Worm (Caenorhabditis elegans) whole organism, L1 larva: ENCODE measurements around the gene dyn-1.

Source experiments
- C16A3.4 ChIP-seq: fragments of 150-350 bp; optimal IDR thresholded peaks from 2 replicates; lab custom pipeline; 2014; ENCODE audit warnings: missing biosample characterization, missing genetic modification characterization
- aha-1 ChIP-seq: fragments of 150-350 bp; optimal IDR thresholded peaks from 2 replicates; lab custom pipeline; 2014; ENCODE audit warnings: missing biosample characterization, missing genetic modification characterization
- aly-2 ChIP-seq: fragments of 150-350 bp; optimal IDR thresholded peaks from 2 replicates; lab custom pipeline; 2014; ENCODE audit warnings: missing biosample characterization, missing genetic modification characterization
- blmp-1 ChIP-seq: fragments of 150-350 bp; optimal IDR thresholded peaks from 2 replicates; lab custom pipeline; 2014; ENCODE audit warnings: missing biosample characterization, missing genetic modification characterization
- ceh-82 ChIP-seq, 3 experiments: fragments of 150-350 bp in 1 of 3; sonication (generic microtip) in 2 of 3; optimal IDR thresholded peaks; 2 replicates each; lab custom pipeline; 2014 to 2017; ENCODE audit warnings: missing biosample characterization in 3 of 3, missing genetic modification characterization in 3 of 3
- dsc-1 ChIP-seq: sonication (generic microtip); optimal IDR thresholded peaks from 2 replicates; lab custom pipeline; 2016; ENCODE audit warnings: mild to moderate bottlenecking, missing genetic modification characterization, missing compliant biosample characterization
- efl-1 ChIP-seq, 4 experiments: fragments of 150-350 bp; optimal IDR thresholded peaks in 3 of 4; peaks in 1 of 4; 1 replicate in 1 of 4; 2 replicates in 3 of 4; lab custom pipeline; 2014; ENCODE audit warnings: missing biosample characterization in 2 of 4, missing genetic modification characterization in 2 of 4, missing genetic modification reagents in 2 of 4
- efl-3 ChIP-seq: fragments of 200-800 bp; sonication (Bioruptor generic); optimal IDR thresholded peaks from 2 replicates; lab custom pipeline; 2018; ENCODE audit warnings: mild to moderate bottlenecking, missing genetic modification characterization, missing compliant biosample characterization
- egl-27 ChIP-seq, 2 experiments: fragments of 150-350 bp in 1 of 2; sonication (generic microtip); optimal IDR thresholded peaks; 3 replicates each; lab custom pipeline; 2017 to 2018; ENCODE audit warnings: missing biosample characterization in 2 of 2, missing genetic modification characterization in 2 of 2, missing genetic modification reagents in 2 of 2
- elt-2 ChIP-seq: sonication (generic microtip); optimal IDR thresholded peaks from 2 replicates; lab custom pipeline; 2016; ENCODE audit warnings: missing genetic modification characterization, mild to moderate bottlenecking, inconsistent platforms, missing compliant biosample characterization, missing genetic modification reagents
- ets-5 ChIP-seq: fragments of 200-800 bp; sonication (Bioruptor generic); IDR thresholded peaks from 2 replicates; pipeline ENCODE4 v1.3.6; 2022; ENCODE audit warnings: missing genetic modification characterization, missing compliant biosample characterization
- fkh-10 ChIP-seq: sonication (generic microtip); optimal IDR thresholded peaks from 2 replicates; lab custom pipeline; 2017; ENCODE audit warnings: missing biosample characterization, missing genetic modification reagents, missing genetic modification characterization
- fkh-8 ChIP-seq: sonication (generic microtip); optimal IDR thresholded peaks from 2 replicates; lab custom pipeline; 2016; ENCODE audit warnings: mild to moderate bottlenecking, missing genetic modification characterization, missing compliant biosample characterization
- fos-1 ChIP-seq: fragments of 150-350 bp; optimal IDR thresholded peaks from 2 replicates; lab custom pipeline; 2014; ENCODE audit warnings: missing biosample characterization, missing genetic modification characterization
- grh-1 ChIP-seq: fragments of 200-800 bp; sonication (Bioruptor generic); IDR thresholded peaks from 2 replicates; pipeline ENCODE4 v1.3.6; 2022; ENCODE audit warnings: missing genetic modification reagents, missing genetic modification characterization, missing compliant biosample characterization
- hlh-4 ChIP-seq: sonication (generic microtip); optimal IDR thresholded peaks from 2 replicates; lab custom pipeline; 2016; ENCODE audit warnings: mild to moderate bottlenecking, missing genetic modification characterization, missing compliant biosample characterization
- hpl-2 ChIP-seq: fragments of 150-350 bp; optimal IDR thresholded peaks from 2 replicates; lab custom pipeline; 2014; ENCODE audit warnings: missing biosample characterization, missing genetic modification reagents, missing genetic modification characterization
- isw-1 ChIP-seq: fragments of 200-800 bp; sonication (Bioruptor generic); IDR thresholded peaks from 2 replicates; pipeline ENCODE4 v1.3.6; 2022; ENCODE audit warnings: missing genetic modification characterization, missing compliant biosample characterization
- jun-1 ChIP-seq: fragments of 150-350 bp; optimal IDR thresholded peaks from 2 replicates; lab custom pipeline; 2014; ENCODE audit warnings: missing biosample characterization, missing genetic modification reagents, missing genetic modification characterization
- lin-13 ChIP-seq: fragments of 150-350 bp; optimal IDR thresholded peaks from 2 replicates; lab custom pipeline; 2014; ENCODE audit warnings: missing biosample characterization, missing genetic modification reagents, missing genetic modification characterization
- lin-14 ChIP-seq: fragments of 200-800 bp; sonication (Bioruptor generic); optimal IDR thresholded peaks from 2 replicates; lab custom pipeline; 2018; ENCODE audit warnings: mild to moderate bottlenecking, missing genetic modification characterization, moderate library complexity, missing compliant biosample characterization
- lin-15B ChIP-seq: fragments of 150-350 bp; sonication (generic microtip); optimal IDR thresholded peaks from 3 replicates; lab custom pipeline; 2014; ENCODE audit warnings: missing biosample characterization, missing genetic modification characterization
- lin-35 ChIP-seq, 2 experiments: fragments of 150-350 bp; optimal IDR thresholded peaks; 2 replicates each; lab custom pipeline; 2014; ENCODE audit warnings: missing biosample characterization in 2 of 2, missing genetic modification characterization in 2 of 2, missing genetic modification reagents in 2 of 2
- lin-39 ChIP-seq: fragments of 150-350 bp; optimal IDR thresholded peaks from 2 replicates; lab custom pipeline; 2014; ENCODE audit warnings: missing biosample characterization, missing genetic modification reagents, missing genetic modification characterization
- lir-3 ChIP-seq: sonication (generic microtip); optimal IDR thresholded peaks from 2 replicates; lab custom pipeline; 2016; ENCODE audit warnings: mild to moderate bottlenecking, missing genetic modification characterization, moderate library complexity, missing compliant biosample characterization; ENCODE audit not compliant: poor library complexity
- mef-2 ChIP-seq: fragments of 150-350 bp; optimal IDR thresholded peaks from 2 replicates; lab custom pipeline; 2014; ENCODE audit warnings: missing biosample characterization, missing genetic modification characterization
- mep-1 ChIP-seq: fragments of 150-350 bp; optimal IDR thresholded peaks from 2 replicates; lab custom pipeline; 2014; ENCODE audit warnings: missing biosample characterization, missing genetic modification characterization
- nhr-47 ChIP-seq: sonication (generic microtip); optimal IDR thresholded peaks from 2 replicates; lab custom pipeline; 2016; ENCODE audit warnings: mild to moderate bottlenecking, missing genetic modification characterization, moderate library complexity, missing compliant biosample characterization
- nhr-71 ChIP-seq: sonication (generic microtip); optimal IDR thresholded peaks from 2 replicates; lab custom pipeline; 2016; ENCODE audit warnings: mild to moderate bottlenecking, missing genetic modification characterization, moderate library complexity, missing compliant biosample characterization
- nhr-77 ChIP-seq: fragments of 150-350 bp; optimal IDR thresholded peaks from 2 replicates; lab custom pipeline; 2014; ENCODE audit warnings: missing biosample characterization, missing genetic modification characterization
- nhr-84 ChIP-seq: sonication (generic microtip); optimal IDR thresholded peaks from 2 replicates; lab custom pipeline; 2017; ENCODE audit warnings: missing biosample characterization, missing genetic modification characterization
- nhr-85 ChIP-seq: sonication (generic microtip); peaks from one replicate; lab custom pipeline; 2016; ENCODE audit warnings: missing genetic modification characterization, inconsistent platforms, missing compliant biosample characterization
- pag-3 ChIP-seq: sonication (generic microtip); optimal IDR thresholded peaks from 2 replicates; lab custom pipeline; 2017; ENCODE audit warnings: missing genetic modification characterization, mild to moderate bottlenecking, missing compliant biosample characterization, antibody characterized with exemption, borderline replicate concordance; ENCODE audit not compliant: insufficient read depth
- pax-3 ChIP-seq: fragments of 200-800 bp; sonication (Bioruptor generic); optimal IDR thresholded peaks from 2 replicates; lab custom pipeline; 2018; ENCODE audit warnings: mild to moderate bottlenecking, missing genetic modification characterization, moderate library complexity, missing compliant biosample characterization
- pqm-1 ChIP-seq: sonication (generic microtip); optimal IDR thresholded peaks from 3 replicates; lab custom pipeline; 2017; ENCODE audit warnings: missing biosample characterization, missing genetic modification characterization
- sox-4 ChIP-seq: sonication (generic microtip); optimal IDR thresholded peaks from 2 replicates; lab custom pipeline; 2016; ENCODE audit warnings: missing genetic modification characterization, missing compliant biosample characterization
- sup-37 ChIP-seq: fragments of 200-800 bp; sonication (Bioruptor generic); optimal IDR thresholded peaks from 2 replicates; lab custom pipeline; 2018; ENCODE audit warnings: mild to moderate bottlenecking, missing genetic modification characterization, missing compliant biosample characterization
- tbx-2 ChIP-seq: sonication (generic microtip); optimal IDR thresholded peaks from 2 replicates; lab custom pipeline; 2016; ENCODE audit warnings: missing genetic modification characterization, missing compliant biosample characterization
- unc-62 ChIP-seq: fragments of 150-350 bp; optimal IDR thresholded peaks from 2 replicates; lab custom pipeline; 2014; ENCODE audit warnings: missing biosample characterization, missing genetic modification reagents, missing genetic modification characterization
- unc-98 ChIP-seq: fragments of 200-800 bp; sonication (Bioruptor generic); IDR thresholded peaks from 2 replicates; pipeline ENCODE4 v1.3.6; 2022; ENCODE audit warnings: missing genetic modification characterization, missing compliant biosample characterization
- xbp-1 ChIP-seq: sonication (generic microtip); optimal IDR thresholded peaks from 2 replicates; lab custom pipeline; 2016; ENCODE audit warnings: missing genetic modification characterization, missing compliant biosample characterization
- zag-1 ChIP-seq: fragments of 150-350 bp; optimal IDR thresholded peaks from 2 replicates; lab custom pipeline; 2014; ENCODE audit warnings: missing biosample characterization, missing genetic modification characterization
- zip-4 ChIP-seq: fragments of 200-800 bp; sonication (Bioruptor generic); optimal IDR thresholded peaks from 2 replicates; lab custom pipeline; 2018; ENCODE audit warnings: mild to moderate bottlenecking, missing genetic modification characterization, moderate library complexity, missing compliant biosample characterization
- ztf-4 ChIP-seq: fragments of 150-350 bp; optimal IDR thresholded peaks from 2 replicates; lab custom pipeline; 2014; ENCODE audit warnings: missing biosample characterization, missing genetic modification characterization

dyn-1 gene

DNA sequence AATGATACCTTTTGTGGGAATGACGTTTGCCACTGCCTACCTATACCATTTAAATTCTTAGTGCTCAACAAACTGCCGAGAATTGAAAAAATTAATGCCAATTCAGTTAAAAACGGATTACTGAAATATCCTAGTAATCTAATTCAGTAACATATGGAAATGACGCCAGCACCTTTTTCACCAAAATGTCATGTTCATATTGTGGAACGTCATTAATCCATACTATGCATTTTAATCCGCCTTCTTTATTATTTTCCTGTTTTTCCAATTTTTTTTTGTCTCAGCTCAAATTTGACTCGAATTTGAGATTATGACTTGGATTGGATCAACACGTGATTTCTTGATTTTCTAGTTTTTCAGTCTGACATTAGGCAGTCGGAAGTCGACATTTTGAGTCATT, 27.3 kb upstream of the dyn-1 start:
- no peak for TF ChIP-seq lir-3 (tag; lab: Kevin White, UChicago)
- TF ChIP-seq nhr-71 (tag; lab: Kevin White, UChicago) = peak; percentile 2
- TF ChIP-seq lin-13 (GFP tag; lab: Kevin White, UChicago) = no peak
- TF ChIP-seq lin-39 (tag; lab: Kevin White, UChicago) = no peak
- TF ChIP-seq pax-3 (tag; lab: Kevin White, UChicago) = peak; percentile 47
- TF ChIP-seq efl-3 (GFP tag; lab: Kevin White, UChicago) = no peak
- TF ChIP-seq nhr-47 = peak; percentile 45
- TF ChIP-seq fkh-8 = peak; percentile 57
- TF ChIP-seq dsc-1 (tag; lab: Kevin White, UChicago) = peak; percentile 93
- TF ChIP-seq C16A3.4 (tag; lab: Kevin White, UChicago) = no peak
- TF ChIP-seq sox-4 (tag; lab: Kevin White, UChicago) = peak; percentile 16
- TF ChIP-seq ztf-4 (tag; lab: Kevin White, UChicago) = no peak
- no peak for TF ChIP-seq ets-5

DNA sequence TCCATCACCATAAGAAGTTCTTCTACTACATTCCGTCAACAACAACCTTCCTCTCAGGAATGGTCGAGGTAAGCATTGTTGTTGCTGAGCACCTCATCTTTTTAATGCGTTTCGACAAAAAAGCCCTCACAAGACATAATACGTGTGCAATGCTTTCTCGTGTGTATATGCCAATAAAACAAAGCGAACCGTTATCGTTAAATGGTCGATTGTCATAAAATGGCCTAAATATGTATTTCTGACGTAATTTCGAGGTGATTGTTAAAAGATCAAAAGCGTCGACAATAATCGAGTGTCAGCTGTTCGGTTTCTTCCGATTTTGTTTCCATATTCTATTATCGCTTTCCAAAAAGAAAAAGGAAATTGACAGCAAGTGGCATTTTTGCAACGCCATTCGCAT, 24.0 kb upstream of the dyn-1 start:
- peak in 1 of 2 experiments; percentile 1 for TF ChIP-seq lin-35 (GFP tag; optimal IDR thresholded peaks at IDR 0.05; lab: Kevin White, UChicago)
- TF ChIP-seq elt-2 (tag; lab: Kevin White, UChicago) = peak; percentile 60
- no peak for TF ChIP-seq nhr-77
- peak; percentile 9 for TF ChIP-seq nhr-71 (tag; lab: Kevin White, UChicago)
- TF ChIP-seq, all 84 proteins: peak for 3

DNA sequence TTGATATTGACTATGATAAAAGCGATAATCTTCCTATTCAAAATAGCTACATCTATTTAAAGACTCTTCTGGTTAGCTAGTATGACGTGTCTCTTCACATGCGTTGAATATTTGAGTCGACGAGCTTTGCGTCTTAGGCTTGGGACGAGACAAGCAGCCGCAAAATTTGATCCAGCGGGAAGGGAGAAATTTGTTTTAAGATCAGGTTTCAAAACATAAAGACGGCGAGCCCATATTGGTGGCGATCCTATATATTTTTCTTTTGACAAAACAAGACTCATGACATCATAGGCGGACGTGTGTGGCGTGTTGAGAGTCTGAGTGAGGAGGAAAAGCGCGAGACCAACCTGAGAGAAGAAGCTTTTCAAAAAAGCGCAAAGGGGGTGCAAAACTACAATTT, 23.2 kb upstream of the dyn-1 start:
- TF ChIP-seq nhr-71 (tag; lab: Kevin White, UChicago) (peak; percentile 10), elt-2 (tag; lab: Kevin White, UChicago) (no peak), tbx-2 (tag; lab: Kevin White, UChicago) (peak; percentile 27), lin-14 (peak; percentile 31), ceh-82 (tag; optimal IDR thresholded peaks at IDR 0.05; lab: Kevin White, UChicago) (peak in 1 of 3 experiments; percentile 1), fkh-8 (peak; percentile 18)

DNA sequence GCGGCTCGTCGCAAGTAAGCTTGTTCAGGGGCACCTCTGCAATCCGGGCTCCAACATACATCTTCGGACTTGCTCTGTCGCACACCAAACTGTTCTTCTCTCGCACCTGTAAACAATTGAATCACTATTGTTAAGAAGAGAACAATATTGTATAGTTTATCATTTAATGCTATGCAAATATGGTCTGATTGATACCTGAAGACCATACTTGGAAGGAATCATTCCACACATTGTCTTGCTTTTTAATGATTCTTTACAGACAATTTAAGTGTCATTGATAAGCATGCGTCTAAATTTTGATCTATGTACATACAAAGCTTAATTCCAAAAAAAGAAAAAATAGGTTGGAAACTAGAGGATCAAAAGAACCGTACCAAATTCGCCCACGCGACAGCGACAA, 21.7 kb upstream of the dyn-1 start:
- TF ChIP-seq mef-2 (tag; lab: Kevin White, UChicago) = no peak
- no peak for TF ChIP-seq nhr-71 (tag; lab: Kevin White, UChicago)
- TF ChIP-seq xbp-1 (tag; lab: Kevin White, UChicago) = no peak
- TF ChIP-seq lin-14 = no peak
- TF ChIP-seq elt-2 (tag; lab: Kevin White, UChicago) = peak; percentile 1
- TF ChIP-seq pag-3 (tag; lab: Kevin White, UChicago) = no peak
- no peak for TF ChIP-seq aha-1
- TF ChIP-seq jun-1 (tag; lab: Kevin White, UChicago) = no peak
- no peak for TF ChIP-seq egl-27 (tag; optimal IDR thresholded peaks at IDR 0.05; lab: Kevin White, UChicago)
- no peak for TF ChIP-seq lin-35 (GFP tag; optimal IDR thresholded peaks at IDR 0.05; lab: Kevin White, UChicago)
- no peak for TF ChIP-seq fkh-10
- TF ChIP-seq sox-4 (tag; lab: Kevin White, UChicago) = no peak
- no peak for TF ChIP-seq unc-98
- TF ChIP-seq sup-37 = no peak
- no peak for TF ChIP-seq mep-1
- TF ChIP-seq nhr-84 (tag; lab: Kevin White, UChicago) = no peak
- peak; percentile 29 for TF ChIP-seq nhr-85
- no peak for TF ChIP-seq efl-1 (optimal IDR thresholded peaks at IDR 0.05; lab: Kevin White, UChicago)
- peak in 1 of 2 experiments; percentile 84 for TF ChIP-seq efl-1 (GFP tag; optimal IDR thresholded peaks at IDR 0.05 in 1 of 2; lab: Kevin White, UChicago)

DNA sequence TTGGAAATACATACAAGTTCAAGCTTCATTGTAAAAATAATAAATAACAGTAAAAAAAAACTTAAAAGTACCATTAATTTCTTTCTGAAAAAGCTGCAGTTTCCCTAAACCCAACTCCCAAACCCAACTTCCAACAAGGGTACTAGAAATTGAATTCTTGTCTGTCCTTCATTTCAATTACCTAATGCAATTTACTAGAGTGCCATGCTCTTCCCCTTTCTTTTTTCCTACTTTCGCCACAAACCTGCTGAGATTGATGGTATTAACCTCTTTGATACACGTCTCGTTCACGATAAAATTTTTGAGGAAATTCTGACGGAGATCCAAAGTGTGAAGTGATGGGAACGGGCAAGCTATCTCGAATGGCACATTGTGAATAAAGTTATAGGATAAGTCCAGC, 20.8 kb upstream of the dyn-1 start:
- TF ChIP-seq blmp-1 (tag; lab: Kevin White, UChicago) (no peak), egl-27 (tag; optimal IDR thresholded peaks at IDR 0.05; lab: Kevin White, UChicago) (no peak), lin-15B (no peak), zip-4 (GFP tag; lab: Kevin White, UChicago) (no peak), tbx-2 (tag; lab: Kevin White, UChicago) (peak; percentile 28), unc-62 (no peak), lir-3 (tag; lab: Kevin White, UChicago) (no peak), unc-98 (no peak), isw-1 (GFP tag; lab: Robert Waterston, UW) (no peak), fos-1 (tag; lab: Kevin White, UChicago) (no peak), aly-2 (tag; lab: Kevin White, UChicago) (no peak), grh-1 (GFP tag; lab: Robert Waterston, UW) (no peak), hpl-2 (GFP tag; lab: Kevin White, UChicago) (no peak), zag-1 (tag; lab: Kevin White, UChicago) (no peak), lin-14 (peak; percentile 44), pqm-1 (no peak), dsc-1 (tag; lab: Kevin White, UChicago) (no peak), hlh-4 (tag; lab: Kevin White, UChicago) (no peak)
